Worm (Caenorhabditis elegans) whole organism, L3 larva: ENCODE measurements around the gene clec-173.

Experiments
- R02D3.7 ChIP-seq: fragments of 150-350 bp; optimal IDR thresholded peaks from 2 replicates; lab custom pipeline; 2014; ENCODE audit warnings: missing biosample characterization, missing genetic modification characterization
- ZK546.5 ChIP-seq: sonication (generic microtip); optimal IDR thresholded peaks from 2 replicates; lab custom pipeline; 2017; ENCODE audit warnings: missing biosample characterization, missing genetic modification characterization
- aly-2 ChIP-seq: fragments of 150-350 bp; optimal IDR thresholded peaks from 2 replicates; lab custom pipeline; 2014; ENCODE audit warnings: missing biosample characterization, missing genetic modification characterization
- ama-1 ChIP-seq: fragments of 150-350 bp; optimal IDR thresholded peaks from 2 replicates; lab custom pipeline; 2018
- ceh-16 ChIP-seq: sonication (generic microtip); optimal IDR thresholded peaks from 2 replicates; lab custom pipeline; 2017; ENCODE audit warnings: missing biosample characterization, missing genetic modification characterization
- ceh-28 ChIP-seq: fragments of 150-350 bp; optimal IDR thresholded peaks from 2 replicates; lab custom pipeline; 2014; ENCODE audit warnings: missing biosample characterization, missing genetic modification reagents, missing genetic modification characterization
- ceh-9 ChIP-seq: sonication (generic microtip); optimal IDR thresholded peaks from 2 replicates; lab custom pipeline; 2018; ENCODE audit warnings: missing biosample characterization, missing genetic modification characterization
- daf-12 ChIP-seq: fragments of 150-350 bp; optimal IDR thresholded peaks from 2 replicates; lab custom pipeline; 2014; ENCODE audit warnings: missing biosample characterization, missing genetic modification reagents, missing genetic modification characterization
- elt-1 ChIP-seq: fragments of 150-350 bp; optimal IDR thresholded peaks from 2 replicates; lab custom pipeline; 2014; ENCODE audit warnings: missing biosample characterization, missing genetic modification characterization
- elt-2 ChIP-seq: sonication (generic microtip); optimal IDR thresholded peaks from 2 replicates; lab custom pipeline; 2016; ENCODE audit warnings: missing genetic modification reagents, mild to moderate bottlenecking, missing genetic modification characterization, missing compliant biosample characterization
- eor-1 ChIP-seq, 2 experiments: fragments of 150-350 bp; optimal IDR thresholded peaks; 2 replicates each; lab custom pipeline; 2014 to 2018; ENCODE audit warnings: missing biosample characterization in 2 of 2, missing genetic modification characterization in 2 of 2
- fkh-10 ChIP-seq: sonication (generic microtip); optimal IDR thresholded peaks from 2 replicates; lab custom pipeline; 2017; ENCODE audit warnings: missing biosample characterization, missing genetic modification reagents, missing genetic modification characterization
- fos-1 ChIP-seq: fragments of 150-350 bp; optimal IDR thresholded peaks from 2 replicates; lab custom pipeline; 2014; ENCODE audit warnings: missing biosample characterization, missing genetic modification characterization
- hmg-11 ChIP-seq: sonication (generic microtip); optimal IDR thresholded peaks from 2 replicates; lab custom pipeline; 2016; ENCODE audit warnings: missing genetic modification characterization, missing compliant biosample characterization
- jun-1 ChIP-seq: fragments of 150-350 bp; optimal IDR thresholded peaks from 2 replicates; lab custom pipeline; 2014; ENCODE audit warnings: missing biosample characterization, missing genetic modification reagents, missing genetic modification characterization
- lin-15B ChIP-seq: fragments of 150-350 bp; optimal IDR thresholded peaks from 2 replicates; lab custom pipeline; 2014; ENCODE audit warnings: missing biosample characterization, missing genetic modification characterization
- lin-39 ChIP-seq: fragments of 150-350 bp; optimal IDR thresholded peaks from 2 replicates; lab custom pipeline; 2018; ENCODE audit warnings: missing biosample characterization, missing genetic modification reagents, missing genetic modification characterization
- lsy-12 ChIP-seq: sonication (generic microtip); optimal IDR thresholded peaks from 2 replicates; lab custom pipeline; 2016; ENCODE audit warnings: mild to moderate bottlenecking, missing genetic modification characterization, missing compliant biosample characterization
- mdl-1 ChIP-seq: fragments of 150-350 bp; optimal IDR thresholded peaks from 2 replicates; lab custom pipeline; 2014; ENCODE audit warnings: missing biosample characterization, missing genetic modification characterization
- mml-1 ChIP-seq: fragments of 150-350 bp; sonication (generic microtip); optimal IDR thresholded peaks from 3 replicates; lab custom pipeline; 2014; ENCODE audit warnings: missing biosample characterization, missing genetic modification characterization
- nfya-1 ChIP-seq: sonication (generic microtip); optimal IDR thresholded peaks from 2 replicates; lab custom pipeline; 2017; ENCODE audit warnings: missing genetic modification characterization, mild to moderate bottlenecking, missing compliant biosample characterization, antibody characterized with exemption, moderate library complexity; ENCODE audit not compliant: insufficient read depth
- nhr-12 ChIP-seq: fragments of 150-350 bp; optimal IDR thresholded peaks from 2 replicates; lab custom pipeline; 2014; ENCODE audit warnings: missing biosample characterization, missing genetic modification characterization
- nhr-23 ChIP-seq: fragments of 150-350 bp; optimal IDR thresholded peaks from 2 replicates; lab custom pipeline; 2014; ENCODE audit warnings: missing biosample characterization, missing genetic modification reagents, missing genetic modification characterization
- nhr-237 ChIP-seq: fragments of 150-350 bp; optimal IDR thresholded peaks from 2 replicates; lab custom pipeline; 2014; ENCODE audit warnings: missing biosample characterization, missing genetic modification characterization
- nhr-25 ChIP-seq: sonication (generic microtip); optimal IDR thresholded peaks from 2 replicates; lab custom pipeline; 2017; ENCODE audit warnings: missing biosample characterization, missing genetic modification characterization
- nhr-43 ChIP-seq: sonication (generic microtip); optimal IDR thresholded peaks from 2 replicates; lab custom pipeline; 2016; ENCODE audit warnings: mild to moderate bottlenecking, missing genetic modification characterization, missing compliant biosample characterization; ENCODE audit not compliant: poor library complexity, severe bottlenecking
- pha-4 ChIP-seq: fragments of 150-350 bp; optimal IDR thresholded peaks from 2 replicates; lab custom pipeline; 2014; ENCODE audit warnings: missing biosample characterization, missing genetic modification reagents, missing genetic modification characterization
- pqm-1 ChIP-seq: fragments of 150-350 bp; optimal IDR thresholded peaks from 2 replicates; lab custom pipeline; 2017; ENCODE audit warnings: missing biosample characterization, missing genetic modification characterization, inconsistent platforms
- sea-2 ChIP-seq: fragments of 150-350 bp; sonication (generic microtip); optimal IDR thresholded peaks from 4 replicates; lab custom pipeline; 2014; ENCODE audit warnings: missing biosample characterization, missing genetic modification reagents, missing genetic modification characterization
- skn-1 ChIP-seq: fragments of 150-350 bp; optimal IDR thresholded peaks from 2 replicates; lab custom pipeline; 2014; ENCODE audit warnings: missing biosample characterization, missing genetic modification characterization
- snpc-4 ChIP-seq: fragments of 150-350 bp; optimal IDR thresholded peaks from 2 replicates; lab custom pipeline; 2014; ENCODE audit warnings: missing biosample characterization, missing genetic modification characterization
- tbx-2 ChIP-seq: sonication (generic microtip); optimal IDR thresholded peaks from 2 replicates; lab custom pipeline; 2016; ENCODE audit warnings: mild to moderate bottlenecking, missing genetic modification characterization, missing compliant biosample characterization
- zag-1 ChIP-seq: fragments of 150-350 bp; optimal IDR thresholded peaks from 2 replicates; lab custom pipeline; 2014; ENCODE audit warnings: missing biosample characterization, missing genetic modification characterization
- ztf-11 ChIP-seq: fragments of 150-350 bp; optimal IDR thresholded peaks from 2 replicates; lab custom pipeline; 2014; ENCODE audit warnings: missing biosample characterization, missing genetic modification characterization

clec-173 gene

DNA sequence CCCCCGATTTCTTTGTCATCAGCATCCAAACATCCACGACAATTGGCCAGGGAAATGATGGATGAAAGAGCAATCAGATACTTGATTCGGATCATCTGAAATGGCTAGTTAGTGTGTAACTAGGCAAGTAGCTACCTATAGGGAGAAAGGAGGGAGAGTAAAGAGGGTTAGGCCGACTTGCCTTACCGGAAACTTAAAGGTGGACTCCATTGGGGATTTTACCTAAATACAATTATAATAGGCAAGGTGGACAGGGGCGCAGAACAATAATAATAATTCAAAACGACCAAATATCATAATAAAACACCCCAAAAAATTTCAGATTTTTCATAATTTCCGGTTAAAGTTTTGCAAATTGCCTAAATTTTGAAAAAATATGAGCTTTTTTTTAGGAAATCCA, at the start of gene clec-173:
clec-173 (minus strand) TSS at position 101 of the 400 bp plus-strand sequence.
- TF ChIP-seq fos-1 = no peak
- no peak for TF ChIP-seq ceh-16
- no peak for TF ChIP-seq nhr-237
- no peak for TF ChIP-seq nhr-43 (tag; lab: Kevin White, UChicago)
- TF ChIP-seq jun-1 (tag; lab: Kevin White, UChicago) = no peak
- TF ChIP-seq snpc-4 = no peak
- TF ChIP-seq ama-1 (lab: Kevin White, UChicago) = no peak
- TF ChIP-seq ceh-28 (tag; lab: Kevin White, UChicago) = no peak
- TF ChIP-seq eor-1 (tag; optimal IDR thresholded peaks at IDR 0.05; lab: Kevin White, UChicago) = no peak
- TF ChIP-seq lin-15B (tag; lab: Kevin White, UChicago) = no peak

- TF ChIP-seq lsy-12 (tag; lab: Kevin White, UChicago) = peak; percentile 55
- peak; percentile 50 for TF ChIP-seq lin-15B (tag; lab: Kevin White, UChicago)
- peak; percentile 83 for TF ChIP-seq nhr-43 (tag; lab: Kevin White, UChicago)
- TF ChIP-seq nhr-25 (tag; lab: Kevin White, UChicago) = peak; percentile 31
- peak; percentile 62 for TF ChIP-seq elt-2
- peak; percentile 25 for TF ChIP-seq nhr-23 (tag; lab: Kevin White, UChicago)
- peak; percentile 6 for TF ChIP-seq R02D3.7 (tag; lab: Kevin White, UChicago)
- peak; percentile 20 for TF ChIP-seq tbx-2 (tag; lab: Kevin White, UChicago)
- TF ChIP-seq nfya-1 (tag; lab: Kevin White, UChicago) = peak; percentile 40
Observed at ce11 chrIV:3313311-3313710, 45.8 kb upstream of the clec-173 start.

- TF ChIP-seq mdl-1 (tag; lab: Kevin White, UChicago) = no peak
- TF ChIP-seq pha-4 (tag; lab: Kevin White, UChicago) = peak; percentile 53
- TF ChIP-seq lin-39 (tag; lab: Kevin White, UChicago) = no peak
- peak; percentile 25 for TF ChIP-seq tbx-2 (tag; lab: Kevin White, UChicago)
- TF ChIP-seq mml-1 (tag; lab: Kevin White, UChicago) = no peak
- TF ChIP-seq daf-12 (tag; lab: Kevin White, UChicago) = no peak
- peak; percentile 41 for TF ChIP-seq nhr-23 (tag; lab: Kevin White, UChicago)
- TF ChIP-seq nhr-25 (tag; lab: Kevin White, UChicago) = peak; percentile 91
- no peak for TF ChIP-seq aly-2
- TF ChIP-seq lin-15B (tag; lab: Kevin White, UChicago) = peak; percentile 57
- TF ChIP-seq nhr-43 (tag; lab: Kevin White, UChicago) = peak; percentile 57
- peak; percentile 79 for TF ChIP-seq ceh-28 (tag; lab: Kevin White, UChicago)
- TF ChIP-seq snpc-4 = no peak
- TF ChIP-seq hmg-11 (tag; lab: Kevin White, UChicago) = peak; percentile 59
- peak; percentile 63 for TF ChIP-seq nfya-1 (tag; lab: Kevin White, UChicago)
- peak; percentile 30 for TF ChIP-seq R02D3.7 (tag; lab: Kevin White, UChicago)
Observed at ce11 chrIV:3311243-3311642, 43.8 kb upstream of the clec-173 start, which contains the start of gene zip-11. Gene zip-11 (plus strand): TSS chrIV:3311276.

DNA sequence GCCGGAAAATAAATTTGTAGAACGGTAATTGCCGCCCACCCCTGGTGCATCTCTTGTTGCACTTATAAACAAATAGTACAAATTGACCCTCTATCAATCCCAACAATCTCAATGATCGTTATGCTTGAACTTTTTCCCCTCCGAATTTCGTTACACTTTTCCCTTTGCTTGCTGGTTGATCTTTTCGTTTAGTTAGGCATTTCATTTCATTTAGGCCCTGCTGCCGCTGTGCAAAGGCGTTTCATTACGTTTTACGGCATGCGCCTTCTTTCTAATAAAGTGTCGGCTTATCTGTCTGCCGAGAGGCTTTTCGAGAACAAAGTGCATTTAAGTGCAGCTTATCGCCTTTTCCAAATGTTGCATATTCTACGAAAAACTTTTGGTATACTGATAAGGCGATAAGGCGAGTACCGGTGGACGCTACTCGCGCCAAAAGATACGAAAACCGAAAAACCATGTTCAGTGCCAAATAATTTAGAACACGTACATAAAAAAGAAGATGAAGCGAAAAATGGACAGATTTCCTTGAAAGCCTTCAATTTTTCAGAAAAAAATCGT, 43.3 kb upstream of the clec-173 start:
- peak; percentile 92 for TF ChIP-seq pqm-1 (tag; lab: Kevin White, UChicago)
- TF ChIP-seq elt-2 = peak; percentile 91
- TF ChIP-seq R02D3.7 (tag; lab: Kevin White, UChicago) = no peak
- TF ChIP-seq, all 47 proteins: peak for 2

DNA sequence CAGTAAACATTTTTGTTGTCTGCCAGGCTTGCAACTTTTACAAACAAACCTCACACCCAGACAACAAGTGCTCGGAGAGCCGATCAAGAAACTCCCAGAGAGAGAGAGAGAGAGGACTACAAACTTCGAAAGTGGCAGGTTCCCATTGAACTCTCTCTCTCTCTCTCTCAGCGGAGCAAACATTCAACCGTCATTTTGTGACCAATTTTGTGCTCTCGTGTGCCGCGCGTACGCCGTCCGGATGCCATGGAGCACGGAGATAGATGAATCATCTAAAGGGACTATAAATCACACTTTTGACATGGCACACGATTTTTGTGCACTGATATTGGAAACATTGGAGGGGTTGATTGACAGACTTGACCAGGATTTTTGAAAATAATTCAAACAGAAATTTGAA, 41.4 kb upstream of the clec-173 start:
- TF ChIP-seq tbx-2 (tag; lab: Kevin White, UChicago) (no peak), pha-4 (tag; lab: Kevin White, UChicago) (peak; percentile 34), R02D3.7 (tag; lab: Kevin White, UChicago) (no peak)

ce11 chrIV:3307463-3307862, 40.0 kb upstream of the clec-173 start, which contains the start of gene W08E12.9:
Gene W08E12.9 (minus strand): TSS chrIV:3307563.
- TF ChIP-seq ztf-11 = no peak
- TF ChIP-seq ceh-9 (tag; lab: Kevin White, UChicago) = no peak
- TF ChIP-seq jun-1 (tag; lab: Kevin White, UChicago) = no peak
- TF ChIP-seq zag-1 (tag; lab: Kevin White, UChicago) = no peak
- no peak for TF ChIP-seq lin-15B (tag; lab: Kevin White, UChicago)
- TF ChIP-seq fkh-10 = no peak
- TF ChIP-seq skn-1 = no peak
- TF ChIP-seq mml-1 (tag; lab: Kevin White, UChicago) = no peak
- TF ChIP-seq sea-2 (GFP tag; lab: Kevin White, UChicago) = no peak
- no peak for TF ChIP-seq pqm-1 (tag; lab: Kevin White, UChicago)
- no peak for TF ChIP-seq ZK546.5 (tag; lab: Kevin White, UChicago)
- no peak for TF ChIP-seq hmg-11 (tag; lab: Kevin White, UChicago)
- TF ChIP-seq nhr-12 (tag; lab: Kevin White, UChicago) = no peak
- no peak for TF ChIP-seq nhr-23 (tag; lab: Kevin White, UChicago)
- no peak for TF ChIP-seq daf-12 (tag; lab: Kevin White, UChicago)
- TF ChIP-seq elt-1 (tag; lab: Kevin White, UChicago) = no peak
- no peak for TF ChIP-seq ceh-28 (tag; lab: Kevin White, UChicago)
